Worm (Caenorhabditis elegans): ENCODE measurements around the gene ugt-58.

The ugt-58 gene

DNA sequence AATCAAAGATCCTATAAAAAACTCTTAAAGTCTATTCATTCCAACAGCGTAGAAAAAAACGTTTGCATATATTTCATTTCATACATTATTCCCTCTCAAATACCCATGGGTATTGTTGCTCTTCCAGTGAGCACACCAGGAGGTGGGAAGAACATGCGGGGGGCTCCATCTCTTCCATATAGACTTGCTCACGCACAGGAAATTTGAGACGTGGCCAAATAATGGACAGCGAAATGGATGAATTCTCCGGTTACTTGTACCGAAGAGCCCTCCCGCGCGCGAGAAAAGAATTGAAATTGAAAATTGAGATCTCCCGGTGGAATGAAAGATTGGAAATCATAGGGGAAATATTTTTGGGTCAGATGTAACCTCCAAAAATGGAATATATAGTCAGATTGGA is 9.0 kb downstream of the ugt-58 start:
- no peak for TF ChIP-seq unc-62 (GFP tag; optimal IDR thresholded peaks at IDR 0.05)

DNA sequence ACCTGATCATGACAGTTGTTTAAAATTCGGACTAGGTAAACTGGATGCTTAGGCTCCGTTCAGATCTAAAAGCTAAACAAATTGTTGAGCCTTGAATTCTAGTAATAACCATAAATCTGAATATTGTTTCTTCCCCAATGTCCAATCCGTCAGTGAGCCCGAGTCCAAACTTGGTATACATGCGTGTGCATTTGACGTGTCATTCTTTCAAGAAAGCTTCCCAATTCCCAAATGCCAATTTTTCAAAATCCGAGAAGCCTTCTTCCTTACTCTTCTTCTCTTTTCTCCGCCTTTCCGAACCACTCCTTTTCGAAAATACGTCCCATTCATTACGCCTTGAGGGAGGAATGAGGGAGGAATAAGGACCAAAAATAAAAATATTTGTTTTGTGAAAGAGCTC is 9.9 kb downstream of the ugt-58 start:
- TF ChIP-seq unc-62 (GFP tag; optimal IDR thresholded peaks at IDR 0.05), result no peak

DNA sequence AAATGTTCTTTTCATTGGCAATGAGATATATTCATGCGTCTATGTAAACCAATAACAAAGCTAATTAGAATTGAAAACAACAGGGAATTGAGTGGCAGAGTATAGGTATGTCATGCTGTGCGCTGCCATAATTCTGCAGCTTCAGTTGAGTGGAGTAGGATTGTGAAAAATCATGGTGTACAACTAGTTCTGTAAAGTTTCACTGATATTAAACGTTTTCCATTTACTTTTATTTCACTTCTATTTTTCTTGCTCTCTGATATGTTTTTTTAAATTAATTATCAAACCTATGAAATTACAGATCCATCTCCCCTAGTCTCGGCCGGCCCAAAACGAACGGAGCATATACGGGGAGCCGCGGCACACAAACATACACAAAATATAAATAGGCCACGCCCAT is 10.9 kb downstream of the ugt-58 start, which contains the start of gene exc-7:
exc-7 (plus strand) TSS at position 301 of the 400 bp plus-strand sequence.
- no peak for TF ChIP-seq unc-62 (GFP tag; optimal IDR thresholded peaks at IDR 0.05)

DNA sequence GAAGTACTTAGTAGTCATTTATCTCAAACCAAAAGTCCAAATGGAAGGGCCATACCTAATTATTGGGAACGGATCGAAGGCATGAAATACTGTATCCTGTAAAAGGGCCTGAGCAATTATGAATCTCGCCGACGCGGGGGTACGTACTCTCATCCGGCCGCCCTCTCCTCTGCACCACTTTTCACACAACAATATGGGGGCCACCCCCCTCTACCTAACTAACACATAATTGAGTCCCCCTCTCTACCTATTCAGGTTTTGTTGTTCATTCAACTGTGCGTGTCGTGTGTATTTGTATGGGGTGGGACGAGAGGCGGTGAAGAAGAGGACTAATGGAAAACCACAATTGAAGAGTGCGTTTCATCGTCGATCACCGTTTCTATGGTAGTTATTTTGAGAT is 12.2 kb downstream of the ugt-58 start:
- TF ChIP-seq unc-62 (GFP tag; optimal IDR thresholded peaks at IDR 0.05), result no peak

DNA sequence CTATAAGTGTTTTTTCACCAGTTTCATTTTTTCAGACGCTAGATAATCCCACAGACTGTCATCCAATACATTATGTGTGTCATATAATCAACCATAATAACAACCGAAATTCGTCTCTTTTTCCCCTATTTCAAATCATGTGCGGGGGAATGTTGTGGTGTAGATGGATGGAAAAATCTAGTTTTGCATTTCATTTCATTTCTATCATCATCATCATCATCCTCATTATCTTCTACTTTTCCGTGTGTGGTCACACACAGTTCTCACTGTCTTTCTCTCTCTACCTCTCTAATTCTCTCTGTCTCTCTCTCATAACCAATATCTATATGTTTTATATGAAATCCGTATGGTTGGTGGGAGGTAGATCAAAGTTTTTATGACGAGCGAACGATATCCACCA is 13.2 kb downstream of the ugt-58 start:
- no peak for TF ChIP-seq unc-62 (GFP tag; optimal IDR thresholded peaks at IDR 0.05)

DNA sequence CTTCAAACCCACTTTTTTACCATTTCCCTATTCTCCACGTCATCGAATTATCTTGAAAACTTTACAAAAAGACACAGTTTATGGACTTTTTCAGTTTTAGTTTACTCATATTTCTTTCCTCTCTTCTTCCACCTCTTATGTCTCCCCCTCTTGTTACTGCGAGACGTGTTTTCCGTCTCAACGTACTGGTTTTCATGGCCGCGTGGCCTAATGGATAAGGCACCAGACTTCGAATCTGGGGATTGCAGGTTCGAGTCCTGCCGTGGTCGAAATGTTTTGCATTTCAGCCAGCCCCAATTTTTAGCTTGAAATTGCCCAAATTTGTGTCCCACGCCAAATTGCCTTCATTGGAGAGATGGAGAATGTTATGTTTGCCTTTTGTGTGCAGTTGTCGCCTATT is 20.5 kb downstream of the ugt-58 start:
- TF ChIP-seq unc-62 (GFP tag; optimal IDR thresholded peaks at IDR 0.05), result no peak

DNA sequence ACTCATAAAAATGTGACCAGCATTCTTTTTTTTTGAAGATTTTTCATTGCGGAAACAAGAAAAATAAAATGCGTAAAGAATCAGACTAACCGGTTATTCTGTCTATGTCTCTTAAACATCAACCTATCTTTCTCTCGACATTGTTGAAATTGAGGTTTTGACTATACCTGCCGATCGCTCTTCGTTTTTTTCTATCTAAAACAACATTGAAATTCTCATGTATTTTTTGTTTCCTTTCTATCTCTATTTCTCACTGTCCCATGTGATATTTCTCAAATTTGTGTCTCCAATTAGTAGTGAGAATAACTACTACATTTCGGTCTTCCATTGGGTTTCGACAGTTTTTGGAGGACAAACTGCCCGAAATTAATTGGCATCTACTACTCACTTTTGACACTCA is 25.7 kb downstream of the ugt-58 start:
- TF ChIP-seq unc-62 (GFP tag; optimal IDR thresholded peaks at IDR 0.05), result no peak

DNA sequence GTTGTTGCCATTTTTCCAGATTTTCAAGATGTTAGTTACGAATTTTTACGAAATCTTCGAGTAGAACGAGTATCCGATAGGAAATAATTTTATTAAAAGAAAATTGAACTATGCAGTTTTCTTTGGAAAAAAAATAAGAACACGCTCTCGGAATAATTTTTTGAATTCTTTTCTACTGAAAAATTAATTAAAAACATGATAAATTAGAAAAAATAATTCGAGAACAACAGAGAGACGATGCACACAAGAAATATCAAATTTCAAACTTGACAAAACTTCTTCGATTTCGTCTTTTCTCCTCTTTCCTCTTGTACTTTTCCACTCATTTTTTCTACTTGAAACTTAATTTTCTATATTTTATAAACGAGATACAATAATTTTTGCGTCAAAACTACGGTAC is 26.7 kb downstream of the ugt-58 start, which contains the start of gene F35H8.4:
F35H8.4 (minus strand) TSS at position 101 of the 400 bp plus-strand sequence.
- TF ChIP-seq unc-62 (GFP tag; optimal IDR thresholded peaks at IDR 0.05), result no peak

DNA sequence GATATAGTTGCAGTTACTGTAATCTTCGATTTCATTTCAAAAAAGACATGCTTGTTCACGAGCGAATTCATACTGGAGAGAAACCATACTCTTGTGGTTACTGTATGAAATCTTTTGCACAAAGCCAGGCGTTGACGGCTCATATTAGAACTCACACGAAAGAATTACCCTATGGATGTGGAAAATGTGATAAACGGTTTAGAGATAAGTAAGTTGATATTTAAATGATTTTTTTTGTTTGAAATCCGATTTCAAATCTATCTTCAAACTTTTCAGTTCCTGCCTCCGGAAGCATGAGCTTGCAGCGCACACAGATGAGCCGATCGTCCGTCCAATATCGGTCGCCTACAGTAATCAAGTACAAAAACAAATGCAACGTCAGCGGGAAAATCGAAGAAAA is 27.7 kb downstream of the ugt-58 start:
- no peak for TF ChIP-seq unc-62 (GFP tag; optimal IDR thresholded peaks at IDR 0.05)

DNA sequence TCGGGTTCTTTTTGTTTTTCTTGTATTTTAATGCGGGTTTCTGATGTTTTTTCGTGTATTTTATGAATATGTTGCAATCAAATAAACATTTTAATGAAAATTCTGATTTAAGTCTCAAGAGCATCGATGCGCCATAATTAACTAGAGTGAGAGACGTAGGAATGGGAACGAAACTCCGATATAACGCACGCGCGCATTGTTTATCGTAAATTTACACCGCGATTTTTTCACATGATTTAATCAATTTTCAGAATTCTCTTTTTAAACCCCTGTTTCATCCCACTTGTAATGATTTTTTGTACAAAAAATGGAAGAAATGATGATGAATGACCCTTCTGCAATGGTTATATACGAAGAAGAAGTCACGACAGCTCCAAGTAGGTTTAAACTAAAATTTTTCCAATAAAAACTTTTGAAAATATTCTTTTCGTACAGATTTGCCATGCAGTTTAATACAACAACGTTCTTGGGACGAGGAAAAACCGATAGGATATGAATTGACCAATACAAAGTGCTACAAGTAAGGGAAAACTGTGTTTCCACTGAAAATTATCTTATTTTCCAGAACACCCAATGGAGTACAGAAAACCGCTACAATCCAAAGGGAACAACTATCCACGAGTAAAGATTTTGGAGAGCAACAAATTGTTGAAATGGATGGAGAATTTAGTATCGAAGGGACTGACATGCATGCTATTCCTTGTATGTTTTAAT is 29.0 kb downstream of the ugt-58 start, which contains the start of gene zfp-2:
zfp-2 (plus strand) TSS at position 214 of the 714 bp plus-strand sequence.
- TF ChIP-seq unc-62 (GFP tag; optimal IDR thresholded peaks at IDR 0.05), result no peak

DNA sequence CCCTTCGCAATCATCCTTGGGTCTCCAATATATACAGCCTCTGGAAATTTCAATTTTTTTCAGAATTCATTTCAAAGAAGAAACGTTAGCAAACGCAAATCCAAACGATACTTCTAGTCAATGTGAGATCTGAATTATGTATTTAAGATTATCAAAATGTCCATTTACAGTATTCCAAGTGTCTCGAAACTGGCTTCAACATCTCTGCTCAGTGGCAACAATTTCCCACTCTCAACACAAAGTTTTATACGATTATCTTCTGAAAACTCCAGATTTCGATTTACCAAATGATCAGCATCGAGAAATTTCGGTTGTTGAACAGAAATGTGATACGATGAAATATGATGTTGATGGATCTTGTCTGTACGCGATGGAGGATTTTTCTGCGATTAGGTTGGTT is 30.0 kb downstream of the ugt-58 start:
- TF ChIP-seq unc-62 (GFP tag; optimal IDR thresholded peaks at IDR 0.05), result no peak

DNA sequence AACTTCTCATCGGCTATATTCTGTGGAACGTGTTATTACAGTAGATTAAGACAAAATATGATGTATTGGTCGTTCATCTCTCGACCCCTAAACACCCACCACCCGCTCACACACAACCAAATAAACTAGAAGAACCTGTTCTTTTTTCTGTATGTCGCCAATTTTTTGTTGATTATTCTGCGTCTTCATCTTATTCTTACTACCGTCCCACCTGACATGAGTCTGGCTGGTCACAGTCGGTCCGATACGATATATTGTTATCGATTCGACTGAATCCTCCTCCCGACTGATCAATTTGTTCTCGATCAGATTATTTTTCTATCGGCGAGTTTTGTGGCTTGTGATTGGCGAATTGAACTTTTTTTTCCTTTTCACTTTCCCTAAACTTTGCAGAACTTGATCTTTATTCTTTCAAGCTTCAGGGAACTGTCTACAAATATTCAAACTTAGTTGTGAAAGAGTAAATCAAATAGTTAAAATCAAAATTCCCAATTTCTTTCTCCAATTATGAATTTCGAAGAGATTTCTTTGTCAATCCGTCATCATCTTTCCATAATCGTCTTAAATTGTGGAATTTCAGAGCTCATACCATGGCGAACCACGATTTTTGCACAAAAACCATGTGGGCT is 31.5 kb downstream of the ugt-58 start, which contains the start of gene F35H8.2:
F35H8.2 (plus strand) TSS at position 579 of the 629 bp plus-strand sequence.
- no peak for TF ChIP-seq unc-62 (GFP tag; optimal IDR thresholded peaks at IDR 0.05)

DNA sequence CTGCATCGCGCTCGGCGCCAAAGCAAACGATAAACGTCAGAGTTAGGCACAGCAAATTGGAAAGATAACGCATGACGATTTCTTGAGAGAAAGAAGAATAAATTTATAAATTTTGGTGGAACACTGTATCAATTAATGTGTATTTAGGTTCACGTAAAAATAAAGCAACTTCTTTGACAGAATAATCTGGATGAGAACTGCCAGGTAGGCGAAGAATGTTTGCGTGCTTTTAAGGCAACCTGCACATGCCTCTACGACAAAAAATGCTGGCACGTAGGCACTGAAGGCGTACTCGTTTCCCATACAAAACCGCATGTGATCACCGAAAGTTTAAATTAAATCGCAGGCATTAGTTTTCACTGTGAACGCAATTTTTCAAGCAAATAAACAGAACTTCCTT is 33.4 kb downstream of the ugt-58 start, which contains the start of gene F35H8.1:
F35H8.1 (minus strand) TSS at position 101 of the 400 bp plus-strand sequence.
- no peak for TF ChIP-seq unc-62 (GFP tag; optimal IDR thresholded peaks at IDR 0.05)

DNA sequence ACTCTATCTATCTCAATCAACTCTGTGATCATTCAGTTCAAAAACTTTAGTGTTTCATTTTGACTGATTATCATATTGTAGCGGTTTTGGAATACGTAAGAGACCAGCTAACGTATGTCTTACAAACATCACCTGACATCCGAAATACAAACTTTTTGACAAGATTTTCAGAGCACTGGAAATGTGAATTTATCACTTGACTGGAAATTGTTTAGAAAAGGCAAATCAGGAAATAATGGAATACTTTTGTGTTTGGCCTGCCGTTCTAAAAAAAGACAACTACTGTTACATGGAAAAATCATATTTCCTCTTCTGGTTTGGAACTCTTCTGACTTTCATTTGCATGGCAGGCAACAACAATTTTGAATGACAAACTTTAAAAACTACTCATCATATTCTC is 35.0 kb downstream of the ugt-58 start, which contains the start of gene F35H8.12:
F35H8.12 (plus strand) TSS at position 301 of the 400 bp plus-strand sequence.
- no peak for TF ChIP-seq unc-62 (GFP tag; optimal IDR thresholded peaks at IDR 0.05)

DNA sequence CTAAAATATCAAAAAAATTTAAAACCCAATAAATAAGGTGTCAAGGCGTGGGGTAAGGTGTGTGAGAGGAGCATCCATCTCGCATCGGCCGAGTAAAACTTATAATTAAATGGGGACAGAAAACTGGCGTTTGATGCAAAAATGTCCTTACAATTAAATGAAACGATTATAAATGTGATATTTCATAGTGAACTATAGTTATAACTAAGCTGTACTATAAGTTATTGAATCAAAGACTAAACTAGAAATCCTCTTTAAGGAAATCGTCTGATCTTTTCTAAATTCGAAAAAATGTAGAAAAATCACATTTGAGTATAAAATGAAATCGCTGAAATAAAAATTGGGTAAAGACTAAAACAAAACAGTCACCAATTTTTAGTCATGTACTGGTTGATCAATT is 35.9 kb downstream of the ugt-58 start, which contains the start of gene sra-6:
sra-6 (minus strand) TSS at position 101 of the 400 bp plus-strand sequence.
- no peak for TF ChIP-seq unc-62 (GFP tag; optimal IDR thresholded peaks at IDR 0.05)

DNA sequence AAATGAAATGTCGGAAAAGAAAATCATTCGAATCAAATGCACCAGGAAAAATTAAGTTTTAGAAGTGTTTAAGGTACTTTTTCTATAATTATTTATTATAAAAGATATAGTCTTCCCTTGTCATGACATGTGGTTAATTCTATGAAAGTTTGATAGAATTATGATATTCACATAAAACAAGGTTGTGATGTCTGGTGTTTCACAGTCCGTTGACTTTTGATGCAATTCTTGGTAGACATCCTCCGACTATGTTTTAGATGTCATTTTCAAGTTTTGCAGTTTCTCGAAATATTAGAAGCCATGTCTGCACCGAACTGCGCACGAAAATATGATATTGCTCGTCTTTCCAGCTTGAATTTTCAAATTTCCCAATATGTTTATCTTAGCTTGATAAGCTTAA is 42.2 kb downstream of the ugt-58 start, which contains the start of gene sra-7:
sra-7 (plus strand) TSS at position 301 of the 400 bp plus-strand sequence.
- TF ChIP-seq unc-62 (GFP tag; optimal IDR thresholded peaks at IDR 0.05), result no peak

DNA sequence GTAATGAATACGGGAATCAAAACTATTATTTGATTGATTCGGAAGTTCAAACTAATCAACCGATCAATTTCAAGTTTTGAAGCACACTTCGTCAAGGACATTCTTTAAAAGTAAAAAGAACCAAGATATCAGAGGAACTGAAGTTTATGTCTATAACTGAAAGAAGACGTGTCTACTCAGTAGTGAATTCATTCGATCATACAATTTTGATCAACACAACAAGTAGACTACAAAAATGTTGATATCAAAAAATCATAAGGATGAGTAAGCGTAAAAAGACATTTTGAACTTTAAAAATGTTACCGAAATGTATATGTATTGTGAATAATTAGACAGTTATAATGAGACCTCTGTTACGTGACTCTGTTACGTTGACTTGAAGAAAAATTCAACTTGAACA is 43.8 kb downstream of the ugt-58 start, which contains the start of gene sra-4:
sra-4 (minus strand) TSS at position 101 of the 400 bp plus-strand sequence.
- TF ChIP-seq unc-62 (GFP tag; optimal IDR thresholded peaks at IDR 0.05), result no peak
